Worm (Caenorhabditis elegans): ENCODE data around the gene gtr-1.

DNA sequence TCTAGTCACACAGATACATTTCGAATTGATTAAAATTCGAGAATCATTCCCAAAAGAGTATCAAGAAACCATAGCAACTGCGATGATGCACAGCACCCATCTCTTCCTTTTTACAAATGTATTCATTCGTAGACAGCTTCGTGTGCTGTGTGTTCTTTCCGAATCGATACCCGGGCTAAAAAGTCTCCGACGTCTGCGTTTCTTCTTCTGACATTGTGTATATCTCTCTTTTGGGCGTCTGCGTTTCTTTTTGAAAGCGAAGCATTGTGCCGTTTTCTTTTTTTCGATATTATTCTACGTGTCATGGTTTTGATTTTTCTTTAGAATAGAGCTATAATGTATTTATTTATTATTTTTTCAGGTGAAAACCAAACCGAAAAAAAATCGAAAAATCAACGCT, 14.6 kb upstream of the gtr-1 start, which contains the start of gene attf-5:
- TF ChIP-seq ttx-3 (tag; optimal IDR thresholded peaks at IDR 0.05) (no peak), ceh-30 (tag; optimal IDR thresholded peaks at IDR 0.05) (no peak), syd-9 (tag; optimal IDR thresholded peaks at IDR 0.05) (no peak), sdc-2 (tag; optimal IDR thresholded peaks at IDR 0.05) (peak; percentile 89), ceh-9 (tag; optimal IDR thresholded peaks at IDR 0.05) (no peak), C08G9.2 (tag; optimal IDR thresholded peaks at IDR 0.05) (no peak), che-1 (tag; optimal IDR thresholded peaks at IDR 0.05) (no peak), unc-3 (GFP tag; conservative IDR thresholded peaks at IDR 0.05) (no peak), unc-3 (tag; optimal IDR thresholded peaks at IDR 0.05) (no peak), nhr-11 (tag; optimal IDR thresholded peaks at IDR 0.05) (no peak), pha-4 (tag; optimal IDR thresholded peaks at IDR 0.05) (no peak), ama-1 (optimal IDR thresholded peaks at IDR 0.05) (no peak), nfya-1 (tag; optimal IDR thresholded peaks at IDR 0.05) (peak; percentile 12)
